Fruit fly (Drosophila melanogaster) whole organism, embryonic: ENCODE measurements around the gene mthl14.
A peak's percentile ranks its signal among the peaks of the same experiment; 100 is the strongest.

Experiments
- Asciz ChIP-seq: fragments of 200-800 bp; sonication (Bioruptor generic); optimal IDR thresholded peaks from 2 replicates; lab custom pipeline; 2017; ENCODE audit warnings: missing biosample characterization, mild to moderate bottlenecking, missing genetic modification characterization, missing genetic modification reagents
- Atf3 ChIP-seq: fragments of 200-800 bp; sonication (Bioruptor generic); optimal IDR thresholded peaks from 3 replicates; lab custom pipeline; 2016; ENCODE audit warnings: missing biosample characterization, missing genetic modification characterization
- Awh ChIP-seq: fragments of 200-800 bp; sonication (Bioruptor generic); IDR thresholded peaks from 2 replicates; pipeline ENCODE4, ENCODE4 v1.3.6; 2022; ENCODE audit warnings: missing biosample characterization, missing genetic modification characterization
- BtbVII ChIP-seq: fragments of 200-800 bp; sonication (Bioruptor generic); optimal IDR thresholded peaks from 3 replicates; lab custom pipeline; 2017; ENCODE audit warnings: missing biosample characterization, mild to moderate bottlenecking, missing genetic modification characterization
- C15 ChIP-seq: fragments of 200-800 bp; sonication (Bioruptor generic); IDR thresholded peaks from 3 replicates; pipeline ENCODE4 v1.3.6; 2022; ENCODE audit warnings: missing biosample characterization, missing genetic modification characterization
- CG13424 ChIP-seq: fragments of 200-800 bp; sonication (Bioruptor generic); optimal IDR thresholded peaks from 2 replicates; lab custom pipeline; 2019; ENCODE audit warnings: missing biosample characterization, mild to moderate bottlenecking, missing genetic modification characterization, moderate library complexity
- CG2120 ChIP-seq: fragments of 200-800 bp; sonication (Bioruptor generic); optimal IDR thresholded peaks from 3 replicates; lab custom pipeline; 2016; ENCODE audit warnings: missing biosample characterization, missing genetic modification characterization
- CG2889 ChIP-seq: fragments of 200-800 bp; sonication (Bioruptor generic); IDR thresholded peaks from 3 replicates; pipeline ENCODE4 v1.3.6; 2022; ENCODE audit warnings: missing biosample characterization, missing genetic modification characterization
- CG3163 ChIP-seq: fragments of 200-800 bp; sonication (Bioruptor generic); optimal IDR thresholded peaks from 3 replicates; lab custom pipeline; 2016; ENCODE audit warnings: missing biosample characterization, missing genetic modification characterization
- CG34422 ChIP-seq: fragments of 200-800 bp; sonication (Bioruptor generic); IDR thresholded peaks from 3 replicates; pipeline ENCODE4 v1.3.6; 2022; ENCODE audit warnings: missing biosample characterization, missing genetic modification characterization
- CG4282 ChIP-seq: fragments of 200-800 bp; sonication (Bioruptor generic); optimal IDR thresholded peaks from 2 replicates; lab custom pipeline; 2016; ENCODE audit warnings: missing biosample characterization, missing genetic modification characterization
- CG6272 ChIP-seq: fragments of 200-800 bp; sonication (Bioruptor generic); IDR thresholded peaks from 2 replicates; pipeline ENCODE4 v1.3.6; 2022; ENCODE audit warnings: missing biosample characterization, missing genetic modification characterization
- CG6791 ChIP-seq: fragments of 200-800 bp; sonication (Bioruptor generic); IDR thresholded peaks from 3 replicates; pipeline ENCODE4 v1.3.6; 2022; ENCODE audit warnings: missing biosample characterization, missing genetic modification characterization; ENCODE audit not compliant: partially characterized antibody
- CG8290 ChIP-seq, 3 experiments: fragments of 200-800 bp; sonication (Bioruptor generic); optimal IDR thresholded peaks; 2 replicates each; lab custom pipeline; 2016 to 2019; ENCODE audit warnings: missing biosample characterization in 3 of 3, missing genetic modification characterization in 3 of 3, mild to moderate bottlenecking in 2 of 3, moderate library complexity in 1 of 3
- CG8478 ChIP-seq: fragments of >200 bp; optimal IDR thresholded peaks from 2 replicates; lab custom pipeline; 2018
- Deaf1 ChIP-seq: fragments of 200-800 bp; optimal IDR thresholded peaks from 3 replicates; lab custom pipeline; 2019; ENCODE audit warnings: missing biosample characterization, mild to moderate bottlenecking, missing genetic modification characterization, moderate library complexity
- GATAe ChIP-seq: fragments of 200-800 bp; sonication (Bioruptor generic); conservative IDR thresholded peaks from 2 replicates; pipeline ENCODE4 v1.3.6; 2022; ENCODE audit warnings: missing biosample characterization, missing genetic modification characterization
- Gsc ChIP-seq: fragments of 200-800 bp; sonication (Bioruptor generic); IDR thresholded peaks from 2 replicates; pipeline ENCODE4 v1.3.6; 2022; ENCODE audit warnings: missing biosample characterization, missing genetic modification characterization
- Gug ChIP-seq: fragments of 200-800 bp; sonication (Bioruptor generic); IDR thresholded peaks from 4 replicates; pipeline ENCODE4 v1.3.6; 2022; ENCODE audit warnings: missing biosample characterization, missing genetic modification characterization
- Hand ChIP-seq: fragments of 200-800 bp; sonication (Bioruptor generic); optimal IDR thresholded peaks from 2 replicates; lab custom pipeline; 2017; ENCODE audit warnings: mild to moderate bottlenecking, missing biosample characterization, missing genetic modification reagents, missing genetic modification characterization
- Hmx ChIP-seq: fragments of 200-800 bp; sonication (Bioruptor generic); optimal IDR thresholded peaks from 2 replicates; lab custom pipeline; 2016; ENCODE audit warnings: missing biosample characterization, missing genetic modification characterization
- Jarid2 ChIP-seq: fragments of 200-800 bp; sonication (Bioruptor generic); optimal IDR thresholded peaks from 3 replicates; lab custom pipeline; 2017; ENCODE audit warnings: mild to moderate bottlenecking, missing biosample characterization, missing genetic modification reagents, missing genetic modification characterization
- Opbp ChIP-seq: fragments of 200-800 bp; sonication (Bioruptor generic); IDR thresholded peaks from 3 replicates; pipeline ENCODE4 v1.3.6; 2022; ENCODE audit warnings: missing biosample characterization, missing genetic modification characterization; ENCODE audit not compliant: partially characterized antibody
- ac ChIP-seq: fragments of 200-800 bp; sonication (Bioruptor generic); optimal IDR thresholded peaks from 3 replicates; lab custom pipeline; 2017; ENCODE audit warnings: missing biosample characterization, mild to moderate bottlenecking, missing genetic modification characterization
- ap ChIP-seq: fragments of 200-800 bp; sonication (Bioruptor generic); IDR thresholded peaks from 2 replicates; pipeline ENCODE4 v1.3.6; 2022; ENCODE audit warnings: missing biosample characterization, missing genetic modification characterization
- bigmax ChIP-seq: fragments of 200-800 bp; sonication (Bioruptor generic); optimal IDR thresholded peaks from 2 replicates; lab custom pipeline; 2018; ENCODE audit warnings: missing biosample characterization, mild to moderate bottlenecking, missing genetic modification characterization
- cato ChIP-seq: fragments of 200-800 bp; sonication (Bioruptor generic); optimal IDR thresholded peaks from 2 replicates; lab custom pipeline; 2016; ENCODE audit warnings: missing biosample characterization, missing genetic modification characterization, borderline replicate concordance
- crp ChIP-seq, 2 experiments: fragments of 200-800 bp; sonication (Bioruptor generic); optimal IDR thresholded peaks; 2 replicates in 1 of 2; 3 replicates in 1 of 2; lab custom pipeline; 2017; ENCODE audit warnings: missing biosample characterization in 2 of 2, missing genetic modification characterization in 2 of 2, mild to moderate bottlenecking in 1 of 2, moderate library complexity in 1 of 2
- exex ChIP-seq: fragments of 200-800 bp; sonication (Bioruptor generic); optimal IDR thresholded peaks from 4 replicates; lab custom pipeline; 2018; ENCODE audit warnings: missing biosample characterization, mild to moderate bottlenecking, missing genetic modification characterization, moderate library complexity
- fd64A ChIP-seq: fragments of 200-800 bp; sonication (Bioruptor generic); optimal IDR thresholded peaks from 3 replicates; lab custom pipeline; 2018; ENCODE audit warnings: missing biosample characterization, mild to moderate bottlenecking, missing genetic modification characterization
- gce ChIP-seq: fragments of 200-800 bp; sonication (Bioruptor generic); IDR thresholded peaks from 3 replicates; pipeline ENCODE4 v1.3.6; 2022; ENCODE audit warnings: missing biosample characterization, missing genetic modification characterization
- insv ChIP-seq, 2 experiments: fragments of 200-800 bp; sonication (Bioruptor generic); optimal IDR thresholded peaks; 3 replicates each; lab custom pipeline; 2016 to 2018; ENCODE audit warnings: missing biosample characterization in 2 of 2, missing genetic modification characterization in 2 of 2
- lmd ChIP-seq: fragments of 200-800 bp; sonication (Bioruptor generic); IDR thresholded peaks from 2 replicates; pipeline ENCODE4 v1.3.6; 2022; ENCODE audit warnings: missing biosample characterization, missing genetic modification characterization
- lov ChIP-seq, 2 experiments: fragments of 200-800 bp in 1 of 2; fragments of >200 bp in 1 of 2; sonication (Bioruptor generic) in 1 of 2; IDR thresholded peaks in 1 of 2; optimal IDR thresholded peaks in 1 of 2; 2 replicates in 1 of 2; 3 replicates in 1 of 2; pipeline versions ENCODE4 v1.3.6 to Lab custom; 2017 to 2022; ENCODE audit warnings: missing biosample characterization in 1 of 2, missing genetic modification characterization in 1 of 2
- mirr ChIP-seq: fragments of 200-800 bp; sonication (Bioruptor generic); optimal IDR thresholded peaks from 3 replicates; lab custom pipeline; 2018; ENCODE audit warnings: missing biosample characterization, mild to moderate bottlenecking, missing genetic modification characterization
- onecut ChIP-seq: fragments of 200-800 bp; sonication (Bioruptor generic); IDR thresholded peaks from 2 replicates; pipeline ENCODE4 v1.3.6; 2022; ENCODE audit warnings: missing biosample characterization, missing genetic modification characterization
- pfk ChIP-seq: fragments of 200-800 bp; sonication (Bioruptor generic); optimal IDR thresholded peaks from 2 replicates; lab custom pipeline; 2018; ENCODE audit warnings: missing biosample characterization, mild to moderate bottlenecking, missing genetic modification characterization, moderate library complexity
- rib ChIP-seq: fragments of 200-800 bp; sonication (Bioruptor generic); IDR thresholded peaks from 2 replicates; pipeline ENCODE4 v1.3.6; 2022; ENCODE audit warnings: missing biosample characterization, missing genetic modification characterization
- salm ChIP-seq: fragments of 200-800 bp; sonication (Bioruptor generic); optimal IDR thresholded peaks from 2 replicates; lab custom pipeline; 2018; ENCODE audit warnings: missing biosample characterization, mild to moderate bottlenecking, missing genetic modification characterization
- sna ChIP-seq: fragments of 200-800 bp; sonication (Bioruptor generic); IDR thresholded peaks from 2 replicates; pipeline ENCODE4 v1.3.6; 2022; ENCODE audit warnings: missing biosample characterization, missing genetic modification characterization; ENCODE audit not compliant: partially characterized antibody
- so ChIP-seq: fragments of 200-800 bp; sonication (Bioruptor generic); IDR thresholded peaks from 3 replicates; pipeline ENCODE4 v1.3.6; 2022; ENCODE audit warnings: missing biosample characterization, missing genetic modification characterization
- sob ChIP-seq: fragments of 200-800 bp; sonication (Bioruptor generic); IDR thresholded peaks from 2 replicates; pipeline ENCODE4 v1.3.6; 2022; ENCODE audit warnings: missing biosample characterization, missing genetic modification characterization
- trem ChIP-seq: fragments of 200-800 bp; optimal IDR thresholded peaks from 3 replicates; lab custom pipeline; 2019; ENCODE audit warnings: missing biosample characterization, mild to moderate bottlenecking, missing genetic modification characterization, moderate library complexity
- tup ChIP-seq: fragments of 200-800 bp; sonication (Bioruptor generic); optimal IDR thresholded peaks from 2 replicates; lab custom pipeline; 2016; ENCODE audit warnings: missing biosample characterization, mild to moderate bottlenecking, missing genetic modification characterization, moderate library complexity
- unc-4 ChIP-seq: fragments of 200-800 bp; sonication (Bioruptor generic); IDR thresholded peaks from 2 replicates; pipeline ENCODE4 v1.3.6; 2022; ENCODE audit warnings: missing biosample characterization, missing genetic modification characterization; ENCODE audit not compliant: partially characterized antibody
- vnd ChIP-seq: fragments of 200-800 bp; sonication (Bioruptor generic); IDR thresholded peaks from 3 replicates; pipeline ENCODE4 v1.3.6; 2022; ENCODE audit warnings: missing biosample characterization, missing genetic modification characterization; ENCODE audit not compliant: partially characterized antibody

The mthl14 gene

DNA sequence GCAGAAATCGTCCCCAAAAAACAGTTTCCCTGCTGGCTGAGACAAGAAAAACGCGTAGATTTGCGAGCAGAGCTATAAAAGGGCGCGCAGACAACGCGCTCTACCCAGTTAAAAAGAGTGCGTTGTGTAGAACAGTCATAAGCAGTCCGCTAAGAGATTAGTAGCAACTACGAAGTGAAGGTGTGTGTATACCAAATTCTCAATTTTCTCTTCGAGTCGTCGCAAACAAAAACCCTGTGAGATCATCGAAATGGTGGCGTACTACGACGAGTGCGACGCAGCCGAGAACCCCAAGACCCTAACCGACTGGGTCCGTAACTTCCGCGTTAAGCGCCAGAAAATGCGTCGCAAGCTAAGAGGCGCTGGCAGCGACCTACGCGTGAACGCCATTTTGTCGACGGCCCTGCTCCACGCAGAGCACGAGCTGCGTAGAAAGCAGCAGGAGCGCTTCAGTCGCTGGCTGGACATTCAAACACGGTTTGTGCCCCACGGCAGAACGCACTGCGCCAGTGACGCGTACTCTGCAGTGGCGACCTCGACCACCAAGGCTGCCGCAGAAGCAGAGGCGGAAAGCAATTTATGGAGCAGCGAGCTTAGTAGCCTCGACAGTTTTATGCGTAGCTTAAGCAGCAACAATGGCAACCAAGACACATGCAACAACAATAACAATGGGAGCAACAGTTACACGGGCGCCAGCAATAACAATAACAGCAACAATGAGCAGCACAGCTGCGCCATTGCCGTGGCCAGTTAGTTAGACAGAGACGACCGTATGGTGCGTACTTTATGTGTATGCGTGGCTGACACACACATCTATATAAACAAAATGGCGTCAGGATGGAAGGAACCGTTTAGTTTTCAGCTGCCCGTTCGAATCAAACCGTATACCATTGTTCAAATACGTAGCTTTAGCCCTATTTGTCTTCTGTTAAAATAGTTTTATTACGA, 23.0 kb upstream of the mthl14 start (continued):
- TF ChIP-seq bigmax (GFP tag; lab: Kevin White, UChicago) (peak; percentile 25), lmd (no peak), sob (GFP tag; lab: Robert Waterston, UW) (no peak), ac (GFP tag; lab: Kevin White, UChicago) (peak; percentile 17), Gug (GFP tag; lab: Robert Waterston, UW) (0 out of 4 replicates have a peak, but pooled peaks have one; percentile 13), Deaf1 (tag; lab: Kevin White, UChicago) (peak; percentile 40), Asciz (no peak), CG4282 (GFP tag; lab: Kevin White, UChicago) (peak; percentile 42), fd64A (GFP tag; lab: Kevin White, UChicago) (peak; percentile 1), Hmx (no peak), mirr (peak; percentile 31), Awh (GFP tag; lab: Robert Waterston, UW) (peak; percentile 32; the same call in 1 of the 2 replicates), tup (peak; percentile 14), sna (GFP tag; lab: Robert Waterston, UW) (no peak), CG13424 (tag; lab: Kevin White, UChicago) (no peak), C15 (GFP tag; lab: Robert Waterston, UW) (peak; percentile 9; the same call in 1 of the 3 replicates), CG2889 (GFP tag; lab: Robert Waterston, UW) (no peak), CG8478 (peak; percentile 86), vnd (GFP tag; lab: Robert Waterston, UW) (0 out of 3 replicates have a peak, but pooled peaks have one; percentile 9), onecut (peak; percentile 3; the same call in 1 of the 2 replicates), lov (optimal IDR thresholded peaks at IDR 0.05; lab: Kevin White, UChicago) (no peak), lov (GFP tag; IDR thresholded peaks at IDR 0.05; lab: Robert Waterston, UW) (peak; percentile 77; the same call in 1 of the 3 replicates), GATAe (no peak), salm (tag; lab: Kevin White, UChicago) (peak; percentile 3), crp (GFP tag; optimal IDR thresholded peaks at IDR 0.05; lab: Kevin White, UChicago) (peak in 1 of 2 experiments; percentile 46), trem (tag; lab: Kevin White, UChicago) (no peak), Hand (GFP tag; lab: Kevin White, UChicago) (peak; percentile 1), CG6791 (peak; percentile 54; the same call in 2 of the 3 replicates), gce (GFP tag; lab: Robert Waterston, UW) (peak; percentile 27; the same call in 1 of the 3 replicates), Atf3 (peak; percentile 1), CG3163 (GFP tag; lab: Kevin White, UChicago) (peak; percentile 20), Gsc (GFP tag; lab: Robert Waterston, UW) (no peak), rib (peak; percentile 30), exex (tag; lab: Kevin White, UChicago) (no peak), pfk (peak; percentile 33), cato (no peak), so (GFP tag; lab: Robert Waterston, UW) (peak; percentile 17; the same call in 1 of the 3 replicates), Opbp (GFP tag; lab: Robert Waterston, UW) (peak; percentile 69), ap (GFP tag; lab: Robert Waterston, UW) (peak; percentile 15; the same call in 1 of the 2 replicates), insv (GFP tag; optimal IDR thresholded peaks at IDR 0.05; lab: Kevin White, UChicago) (peak in 1 of 2 experiments; percentile 11), CG2120 (GFP tag; lab: Kevin White, UChicago) (no peak), BtbVII (peak; percentile 6), Jarid2 (peak; percentile 73), unc-4 (GFP tag; lab: Robert Waterston, UW) (no peak), CG6272 (0 out of 2 replicates have a peak, but pooled peaks have one; percentile 21), CG8290 (GFP tag; optimal IDR thresholded peaks at IDR 0.05; lab: Kevin White, UChicago) (no peak), CG8290 (tag; optimal IDR thresholded peaks at IDR 0.05; lab: Kevin White, UChicago) (peak in 1 of 2 experiments; percentile 83), CG34422 (GFP tag; lab: Robert Waterston, UW) (peak; percentile 76)
